Fruit fly (Drosophila melanogaster) whole organism, embryonic: ENCODE results near the gene Rtnl1.

Experiments used
- Aef1 ChIP-seq: fragments of 200-800 bp; sonication (Bioruptor generic); IDR thresholded peaks from 3 replicates; pipeline ENCODE4 v1.3.6; 2022; ENCODE audit warnings: missing biosample characterization, missing genetic modification characterization
- Antp ChIP-seq: fragments of 200-800 bp; sonication (Bioruptor generic); optimal IDR thresholded peaks from 3 replicates; lab custom pipeline; 2016; ENCODE audit warnings: missing biosample characterization, missing genetic modification characterization
- Awh ChIP-seq: fragments of 200-800 bp; sonication (Bioruptor generic); IDR thresholded peaks from 2 replicates; pipeline ENCODE4, ENCODE4 v1.3.6; 2022; ENCODE audit warnings: missing biosample characterization, missing genetic modification characterization
- B-H1 ChIP-seq: fragments of 200-800 bp; sonication (Bioruptor generic); IDR thresholded peaks from 3 replicates; pipeline ENCODE4 v1.3.6; 2022; ENCODE audit warnings: missing biosample characterization, missing genetic modification characterization
- BtbVII ChIP-seq: fragments of 200-800 bp; sonication (Bioruptor generic); optimal IDR thresholded peaks from 3 replicates; lab custom pipeline; 2017; ENCODE audit warnings: missing biosample characterization, mild to moderate bottlenecking, missing genetic modification characterization
- CG10979 ChIP-seq: fragments of 200-800 bp; sonication (Bioruptor generic); optimal IDR thresholded peaks from 2 replicates; lab custom pipeline; 2018; ENCODE audit warnings: missing biosample characterization, mild to moderate bottlenecking, missing genetic modification characterization, moderate library complexity
- CG12299 ChIP-seq: fragments of 200-800 bp; sonication (Bioruptor generic); optimal IDR thresholded peaks from 2 replicates; lab custom pipeline; 2018; ENCODE audit warnings: missing biosample characterization, mild to moderate bottlenecking, missing genetic modification characterization
- CG12744 ChIP-seq: fragments of 200-800 bp; sonication (Bioruptor generic); optimal IDR thresholded peaks from 2 replicates; lab custom pipeline; 2016; ENCODE audit warnings: missing biosample characterization, missing genetic modification characterization
- CG12769 ChIP-seq: fragments of 200-800 bp; sonication (Bioruptor generic); optimal IDR thresholded peaks from 2 replicates; lab custom pipeline; 2019; ENCODE audit warnings: missing biosample characterization, mild to moderate bottlenecking, missing genetic modification characterization, moderate library complexity
- CG13287 ChIP-seq: fragments of 200-800 bp; sonication (Bioruptor generic); IDR thresholded peaks from 2 replicates; pipeline ENCODE4 v1.3.6; 2022; ENCODE audit warnings: missing biosample characterization, missing genetic modification characterization; ENCODE audit not compliant: partially characterized antibody
- CG13296 ChIP-seq: fragments of 200-800 bp; sonication (Bioruptor generic); optimal IDR thresholded peaks from 3 replicates; lab custom pipeline; 2018; ENCODE audit warnings: missing biosample characterization, mild to moderate bottlenecking, missing genetic modification characterization
- CG13624 ChIP-seq: fragments of 200-800 bp; sonication (Bioruptor generic); optimal IDR thresholded peaks from 2 replicates; lab custom pipeline; 2016; ENCODE audit warnings: missing biosample characterization, missing genetic modification characterization
- CG2875 ChIP-seq: fragments of 200-800 bp; sonication (Bioruptor generic); optimal IDR thresholded peaks from 2 replicates; lab custom pipeline; 2017; ENCODE audit warnings: missing biosample characterization, mild to moderate bottlenecking, missing genetic modification characterization, missing genetic modification reagents
- CG31224 ChIP-seq: fragments of 200-800 bp; sonication (Bioruptor generic); IDR thresholded peaks from 2 replicates; pipeline ENCODE4 v1.3.6; 2022; ENCODE audit warnings: missing biosample characterization, missing genetic modification characterization
- CG3407 ChIP-seq: fragments of 200-800 bp; sonication (Bioruptor generic); optimal IDR thresholded peaks from 2 replicates; lab custom pipeline; 2018; ENCODE audit warnings: missing biosample characterization, mild to moderate bottlenecking, missing genetic modification characterization
- CG3726 ChIP-seq: fragments of 200-800 bp; sonication (Bioruptor generic); IDR thresholded peaks from 3 replicates; pipeline ENCODE4, ENCODE4 v1.3.6; 2022; ENCODE audit warnings: missing biosample characterization, missing genetic modification characterization
- CG42726 ChIP-seq: fragments of 200-800 bp; sonication (Bioruptor generic); IDR thresholded peaks from 2 replicates; pipeline ENCODE4 v1.3.6; 2022; ENCODE audit warnings: missing biosample characterization, missing genetic modification characterization; ENCODE audit not compliant: partially characterized antibody
- CG4424 ChIP-seq: fragments of 200-800 bp; sonication (Bioruptor generic); optimal IDR thresholded peaks from 3 replicates; lab custom pipeline; 2016; ENCODE audit warnings: missing biosample characterization, missing genetic modification characterization
- CG4617 ChIP-seq: fragments of 200-800 bp; sonication (Bioruptor generic); optimal IDR thresholded peaks from 3 replicates; lab custom pipeline; 2016; ENCODE audit warnings: missing biosample characterization, missing genetic modification characterization, borderline replicate concordance
- CG6854 ChIP-seq: fragments of 200-800 bp; sonication (Bioruptor generic); optimal IDR thresholded peaks from 3 replicates; lab custom pipeline; 2017; ENCODE audit warnings: missing biosample characterization, mild to moderate bottlenecking, missing genetic modification characterization
- CG8388 ChIP-seq: fragments of 200-800 bp; sonication (Bioruptor generic); optimal IDR thresholded peaks from 2 replicates; lab custom pipeline; 2019; ENCODE audit warnings: missing biosample characterization, mild to moderate bottlenecking, missing genetic modification characterization, moderate library complexity
- CHES-1-like ChIP-seq: fragments of 200-800 bp; sonication (Bioruptor generic); optimal IDR thresholded peaks from 2 replicates; lab custom pipeline; 2016; ENCODE audit warnings: missing biosample characterization, missing genetic modification characterization
- CkIIα-i1 ChIP-seq: fragments of 200-800 bp; sonication (Bioruptor generic); IDR thresholded peaks from 2 replicates; pipeline ENCODE4 v1.3.6; 2022; ENCODE audit warnings: missing biosample characterization, missing genetic modification characterization
- Dad ChIP-seq: fragments of 200-800 bp; sonication (Bioruptor generic); optimal IDR thresholded peaks from 3 replicates; lab custom pipeline; 2016; ENCODE audit warnings: missing biosample characterization, missing genetic modification characterization
- Dek ChIP-seq: fragments of 200-800 bp; sonication (Bioruptor generic); optimal IDR thresholded peaks from 3 replicates; lab custom pipeline; 2019; ENCODE audit warnings: missing biosample characterization, mild to moderate bottlenecking, missing genetic modification characterization, moderate library complexity
- Elba2 ChIP-seq: fragments of 200-800 bp; sonication (Bioruptor generic); optimal IDR thresholded peaks from 3 replicates; lab custom pipeline; 2016; ENCODE audit warnings: missing biosample characterization, missing genetic modification characterization
- Ets97D ChIP-seq: fragments of 200-800 bp; sonication (Bioruptor generic); optimal IDR thresholded peaks from 3 replicates; lab custom pipeline; 2016; ENCODE audit warnings: missing biosample characterization, missing genetic modification characterization
- Gsc ChIP-seq: fragments of 200-800 bp; sonication (Bioruptor generic); IDR thresholded peaks from 2 replicates; pipeline ENCODE4 v1.3.6; 2022; ENCODE audit warnings: missing biosample characterization, missing genetic modification characterization
- Hr3 ChIP-seq: fragments of 200-800 bp; sonication (Bioruptor generic); optimal IDR thresholded peaks from 3 replicates; lab custom pipeline; 2016; ENCODE audit warnings: missing biosample characterization, missing genetic modification characterization
- Lpt ChIP-seq: fragments of >200 bp; optimal IDR thresholded peaks from 2 replicates; lab custom pipeline; 2018; ENCODE audit warnings: missing biosample characterization, missing genetic modification characterization
- Nf-YB ChIP-seq: fragments of 200-800 bp; sonication (Bioruptor generic); optimal IDR thresholded peaks from 3 replicates; lab custom pipeline; 2019; ENCODE audit warnings: missing biosample characterization, mild to moderate bottlenecking, missing genetic modification characterization, moderate library complexity
- Ssrp ChIP-seq: fragments of 200-800 bp; sonication (Bioruptor generic); optimal IDR thresholded peaks from 2 replicates; lab custom pipeline; 2018; ENCODE audit warnings: missing biosample characterization, mild to moderate bottlenecking, missing genetic modification characterization, moderate library complexity
- br ChIP-seq: fragments of >200 bp; optimal IDR thresholded peaks from 2 replicates; lab custom pipeline; 2017
- chif ChIP-seq, 2 experiments: fragments of 200-800 bp; sonication (Bioruptor generic); optimal IDR thresholded peaks; 3 replicates each; lab custom pipeline; 2016; ENCODE audit warnings: missing biosample characterization in 2 of 2, missing genetic modification characterization in 2 of 2
- da ChIP-seq: fragments of 200-800 bp; sonication (Bioruptor generic); optimal IDR thresholded peaks from 2 replicates; lab custom pipeline; 2016; ENCODE audit warnings: missing biosample characterization, missing genetic modification characterization
- dati ChIP-seq: fragments of 200-800 bp; sonication (Bioruptor generic); IDR thresholded peaks from 2 replicates; pipeline ENCODE4 v1.3.6; 2022; ENCODE audit warnings: missing biosample characterization, missing genetic modification characterization
- fd96Cb ChIP-seq: fragments of 200-800 bp; sonication (Bioruptor generic); optimal IDR thresholded peaks from 2 replicates; lab custom pipeline; 2018; ENCODE audit warnings: missing biosample characterization, mild to moderate bottlenecking, missing genetic modification characterization, moderate library complexity
- fru ChIP-seq: fragments of >200 bp; optimal IDR thresholded peaks from 2 replicates; lab custom pipeline; 2017
- gfzf ChIP-seq: fragments of 200-800 bp; sonication (Bioruptor generic); optimal IDR thresholded peaks from 2 replicates; lab custom pipeline; 2016; ENCODE audit warnings: missing biosample characterization, mild to moderate bottlenecking, missing genetic modification characterization, moderate library complexity
- grn ChIP-seq: fragments of 200-800 bp; sonication (Bioruptor generic); optimal IDR thresholded peaks from 3 replicates; lab custom pipeline; 2017; ENCODE audit warnings: missing biosample characterization, missing genetic modification characterization
- gsb ChIP-seq: fragments of 200-800 bp; sonication (Bioruptor generic); IDR thresholded peaks from 2 replicates; pipeline ENCODE4 v1.3.6; 2022; ENCODE audit warnings: missing biosample characterization, missing genetic modification characterization
- maf-S ChIP-seq: fragments of 200-800 bp; sonication (Bioruptor generic); optimal IDR thresholded peaks from 2 replicates; lab custom pipeline; 2016; ENCODE audit warnings: missing biosample characterization, missing genetic modification characterization
- oc ChIP-seq: fragments of 200-800 bp; sonication (Bioruptor generic); optimal IDR thresholded peaks from 2 replicates; lab custom pipeline; 2018; ENCODE audit warnings: missing biosample characterization, mild to moderate bottlenecking, missing genetic modification characterization, moderate library complexity
- onecut ChIP-seq: fragments of 200-800 bp; sonication (Bioruptor generic); IDR thresholded peaks from 2 replicates; pipeline ENCODE4 v1.3.6; 2022; ENCODE audit warnings: missing biosample characterization, missing genetic modification characterization
- pnt ChIP-seq: fragments of 200-800 bp; sonication (Bioruptor generic); optimal IDR thresholded peaks from 3 replicates; lab custom pipeline; 2016; ENCODE audit warnings: missing biosample characterization, missing genetic modification characterization
- rib ChIP-seq: fragments of 200-800 bp; sonication (Bioruptor generic); IDR thresholded peaks from 2 replicates; pipeline ENCODE4 v1.3.6; 2022; ENCODE audit warnings: missing biosample characterization, missing genetic modification characterization
- sens-2 ChIP-seq: fragments of 200-800 bp; sonication (Bioruptor generic); IDR thresholded peaks from 2 replicates; pipeline ENCODE4 v1.3.6; 2022; ENCODE audit warnings: missing biosample characterization, missing genetic modification characterization
- toy ChIP-seq: fragments of 200-800 bp; sonication (Bioruptor generic); IDR thresholded peaks from 2 replicates; pipeline ENCODE4 v1.3.6; 2022; ENCODE audit warnings: missing biosample characterization, missing genetic modification characterization
- trem ChIP-seq: fragments of 200-800 bp; optimal IDR thresholded peaks from 3 replicates; lab custom pipeline; 2019; ENCODE audit warnings: missing biosample characterization, mild to moderate bottlenecking, missing genetic modification characterization, moderate library complexity
- unc-4 ChIP-seq: fragments of 200-800 bp; sonication (Bioruptor generic); IDR thresholded peaks from 2 replicates; pipeline ENCODE4 v1.3.6; 2022; ENCODE audit warnings: missing biosample characterization, missing genetic modification characterization; ENCODE audit not compliant: partially characterized antibody
- usp ChIP-seq: fragments of >200 bp; optimal IDR thresholded peaks from 2 replicates; lab custom pipeline; 2017; ENCODE audit warnings: missing biosample characterization, missing genetic modification characterization

Rtnl1 gene

dm6 chr2L:4976988-4977551, 32.5 kb downstream of the Rtnl1 start, which contains the start of the genes Gmd and CG3792 (continued):
- peak; percentile 92 for TF ChIP-seq oc
- TF ChIP-seq CG13624 (GFP tag; lab: Kevin White, UChicago), result peak; percentile 94
- peak; percentile 94 for TF ChIP-seq Dad (GFP tag; lab: Kevin White, UChicago)
- TF ChIP-seq CG8388 (GFP tag; lab: Kevin White, UChicago), result peak; percentile 82
- TF ChIP-seq Aef1 (GFP tag; lab: Robert Waterston, UW), result peak; percentile 95
- peak; percentile 95 for TF ChIP-seq Hr3 (GFP tag; lab: Kevin White, UChicago)
- TF ChIP-seq CG4617 (GFP tag; lab: Kevin White, UChicago), result peak; percentile 92
- peak; percentile 89 for TF ChIP-seq onecut (GFP tag; lab: Robert Waterston, UW)
- TF ChIP-seq pnt, result peak; percentile 93
- peak; percentile 97 for TF ChIP-seq CG4424 (GFP tag; lab: Kevin White, UChicago)
- peak; percentile 76 for TF ChIP-seq CG42726 (GFP tag; lab: Robert Waterston, UW)
- TF ChIP-seq CG12769 (tag; lab: Kevin White, UChicago), result no peak
- no peak for TF ChIP-seq usp (GFP tag; lab: Kevin White, UChicago)
- TF ChIP-seq CG12299 (tag; lab: Kevin White, UChicago), result peak; percentile 89
- TF ChIP-seq Lpt (GFP tag; lab: Kevin White, UChicago), result no peak
- TF ChIP-seq da (GFP tag; lab: Kevin White, UChicago), result peak; percentile 69
- peak; percentile 96 for TF ChIP-seq Awh (GFP tag; lab: Robert Waterston, UW)
- peak; percentile 95 for TF ChIP-seq maf-S
- TF ChIP-seq CG12744 (GFP tag; lab: Kevin White, UChicago), result peak; percentile 96
- TF ChIP-seq Ets97D (GFP tag; lab: Kevin White, UChicago), result peak; percentile 87
- peak; percentile 95 for TF ChIP-seq BtbVII
- TF ChIP-seq trem (tag; lab: Kevin White, UChicago), result peak; percentile 94
- peak; percentile 94 for TF ChIP-seq CG3726 (GFP tag; lab: Robert Waterston, UW)
- peak; percentile 93 for TF ChIP-seq CG31224 (GFP tag; lab: Robert Waterston, UW)
- TF ChIP-seq Gsc (GFP tag; lab: Robert Waterston, UW), result peak; percentile 87
- TF ChIP-seq CG13287 (GFP tag; lab: Robert Waterston, UW), result peak; percentile 92
- TF ChIP-seq gsb, result peak; percentile 91
- peak; percentile 95 for TF ChIP-seq B-H1 (GFP tag; lab: Robert Waterston, UW)
- TF ChIP-seq fd96Cb, result peak; percentile 91
- peak; percentile 90 for TF ChIP-seq toy
- no peak for TF ChIP-seq fru
- 0 out of 2 replicates have a peak, but pooled peaks have one; percentile 41 for TF ChIP-seq CkIIα-i1
- peak; percentile 90 for TF ChIP-seq Elba2 (GFP tag; lab: Kevin White, UChicago)
- peak; percentile 92 for TF ChIP-seq CHES-1-like (GFP tag; lab: Kevin White, UChicago)
- TF ChIP-seq grn (GFP tag; lab: Kevin White, UChicago), result peak; percentile 59
- TF ChIP-seq sens-2, result peak; percentile 84; the same call in 1 of the 2 replicates
- peak; percentile 85 to 96 for TF ChIP-seq chif (GFP tag; optimal IDR thresholded peaks at IDR 0.05; lab: Kevin White, UChicago)
- peak; percentile 95 for TF ChIP-seq CG13296
- TF ChIP-seq CG3407 (GFP tag; lab: Kevin White, UChicago), result peak; percentile 78
- TF ChIP-seq Dek (tag; lab: Kevin White, UChicago), result peak; percentile 91
- peak; percentile 84 for TF ChIP-seq dati (GFP tag; lab: Robert Waterston, UW)
- TF ChIP-seq unc-4 (GFP tag; lab: Robert Waterston, UW), result peak; percentile 82
- TF ChIP-seq CG2875, result peak; percentile 88
- TF ChIP-seq br, result no peak
- peak; percentile 92 for TF ChIP-seq CG10979
- TF ChIP-seq gfzf, result peak; percentile 25
- TF ChIP-seq CG6854, result peak; percentile 79
- TF ChIP-seq rib, result peak; percentile 96
- peak; percentile 82 for TF ChIP-seq Nf-YB
- peak; percentile 95 for TF ChIP-seq Antp (GFP tag; lab: Kevin White, UChicago)
- TF ChIP-seq Ssrp (tag; lab: Kevin White, UChicago), result peak; percentile 95
